Worm (Caenorhabditis elegans): Measurements from ENCODE around the gene lsm-7.

lsm-7 gene

ce11 chrIV:10981761-10982160 is 48.5 kb downstream of the lsm-7 start, which contains the start of gene Y43E12A.2:
Y43E12A.2 (plus strand) TSS chrIV:10982061.
- TF ChIP-seq pha-4 (tag; optimal IDR thresholded peaks at IDR 0.05) (peak; percentile 14), sea-2 (GFP tag; optimal IDR thresholded peaks at IDR 0.05) (no peak)
